Worm (Caenorhabditis elegans) whole organism, L4 larva: ENCODE measurements around the gene oac-53.
"Not testable (repeated sequence)": the region's sequence is repeated elsewhere in the genome, so short reads cannot be mapped to it uniquely, and the experiment has no call there.

Experiments
- F10B5.3 ChIP-seq: sonication (generic microtip); optimal IDR thresholded peaks from 2 replicates; lab custom pipeline; 2016; ENCODE audit warnings: mild to moderate bottlenecking, missing genetic modification characterization, missing compliant biosample characterization
- F44E2.7 ChIP-seq: fragments of 200-800 bp; sonication (Bioruptor generic); IDR thresholded peaks from 2 replicates; pipeline ENCODE4 v2.1.2; 2022; ENCODE audit warnings: missing genetic modification characterization, missing compliant biosample characterization
- ama-1 ChIP-seq: fragments of 150-350 bp; optimal IDR thresholded peaks from 2 replicates; lab custom pipeline; 2014; ENCODE audit warnings: inconsistent platforms, mixed read lengths
- ces-1 ChIP-seq: fragments of 150-350 bp; sonication (generic microtip); optimal IDR thresholded peaks from 4 replicates; lab custom pipeline; 2014; ENCODE audit warnings: missing biosample characterization, missing genetic modification reagents, missing genetic modification characterization

ce11 chrV:16660816-16661215 is 33.0 kb upstream of the oac-53 start, which contains the start of gene Y70C5B.2:
- not testable (repeated sequence) for TF ChIP-seq F44E2.7 (GFP tag; lab: Robert Waterston, UW); ces-1; ama-1 (lab: Kevin White, UChicago); F10B5.3 (tag; lab: Kevin White, UChicago)
